Worm (Caenorhabditis elegans) whole organism, L4/young adult: ENCODE measurements around the gene F09B12.7.

Experiments used
- W03F9.2 ChIP-seq: fragments of 150-350 bp; optimal IDR thresholded peaks from 2 replicates; lab custom pipeline; 2014; ENCODE audit warnings: missing biosample characterization, missing genetic modification characterization
- dao-5 ChIP-seq: sonication (generic microtip); optimal IDR thresholded peaks from 2 replicates; lab custom pipeline; 2016; ENCODE audit warnings: missing genotype, missing genetic modification characterization, moderate library complexity, missing compliant biosample characterization
- him-1 ChIP-seq: sonication (generic microtip); optimal IDR thresholded peaks from 2 replicates; lab custom pipeline; 2016; ENCODE audit warnings: missing genotype, missing genetic modification reagents, missing genetic modification characterization, missing compliant biosample characterization

DNA sequence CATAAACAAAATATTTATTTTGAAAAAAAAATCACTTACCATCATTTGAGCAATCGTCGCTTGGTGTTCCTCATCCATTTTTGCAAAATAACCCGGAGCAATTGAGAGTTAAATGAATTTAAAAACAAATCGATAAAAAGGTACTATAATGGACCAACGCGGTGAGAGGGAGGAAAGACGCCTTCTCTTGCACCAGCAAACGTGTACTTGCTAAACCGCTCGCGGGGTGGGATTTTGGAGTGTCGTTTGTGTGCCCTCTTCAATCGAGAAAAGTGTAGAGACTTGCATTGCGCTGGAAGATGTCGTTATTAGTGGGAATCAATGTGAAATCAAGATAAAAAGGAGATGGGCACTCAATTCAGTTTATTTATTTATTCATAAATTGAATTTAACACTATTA is 11.1 kb downstream of the F09B12.7 start, which contains the start of gene H40L08.1:
- no peak for TF ChIP-seq W03F9.2 (tag; lab: Kevin White, UChicago)
- no peak for TF ChIP-seq him-1 (tag; lab: Kevin White, UChicago)
- TF ChIP-seq dao-5 (tag; lab: Kevin White, UChicago), result no peak
